Fruit fly (Drosophila melanogaster) Kc167 (cell line): ENCODE data around the gene Dab.

Experiments
- Sin3A ChIP-seq: fragments of >200 bp; optimal IDR thresholded peaks from 2 replicates; lab custom pipeline; 2018; ENCODE audit warnings: missing external identifiers
- psq ChIP-seq: fragments of >200 bp; optimal IDR thresholded peaks from 2 replicates; lab custom pipeline; 2017; ENCODE audit warnings: missing external identifiers
- ttk ChIP-seq: sonication (Bioruptor generic); optimal IDR thresholded peaks from 2 replicates; lab custom pipeline; 2017; ENCODE audit warnings: missing external identifiers

dm6 chr3L:16704673-16705072, 7.3 kb upstream of the Dab start, which contains the start of gene CG9692:
- TF ChIP-seq ttk (lab: Kevin White, UChicago), result no peak
- TF ChIP-seq psq (lab: Kevin White, UChicago), result no peak
- no peak for TF ChIP-seq Sin3A
